Worm (Caenorhabditis elegans) whole organism, L3 larva: Measurements from ENCODE around the gene K02D10.2.

ENCODE experiments used
- ama-1 ChIP-seq: fragments of 150-350 bp; optimal IDR thresholded peaks from 2 replicates; lab custom pipeline; 2018
- ceh-16 ChIP-seq: sonication (generic microtip); optimal IDR thresholded peaks from 2 replicates; lab custom pipeline; 2017; ENCODE audit warnings: missing biosample characterization, missing genetic modification characterization
- ceh-82 ChIP-seq: fragments of 150-350 bp; optimal IDR thresholded peaks from 2 replicates; lab custom pipeline; 2014; ENCODE audit warnings: missing biosample characterization, missing genetic modification characterization
- egl-27 ChIP-seq: sonication (generic microtip); optimal IDR thresholded peaks from 4 replicates; lab custom pipeline; 2017; ENCODE audit warnings: missing biosample characterization, missing genetic modification reagents, missing genetic modification characterization
- elt-3 ChIP-seq, 3 experiments: fragments of 150-350 bp in 1 of 3; sonication (generic microtip) in 2 of 3; optimal IDR thresholded peaks; 2 replicates in 2 of 3; 4 replicates in 1 of 3; lab custom pipeline; 2014 to 2017; ENCODE audit warnings: missing biosample characterization in 3 of 3, missing genetic modification characterization in 3 of 3
- fkh-10 ChIP-seq: sonication (generic microtip); optimal IDR thresholded peaks from 2 replicates; lab custom pipeline; 2017; ENCODE audit warnings: missing biosample characterization, missing genetic modification reagents, missing genetic modification characterization
- fos-1 ChIP-seq: fragments of 150-350 bp; optimal IDR thresholded peaks from 2 replicates; lab custom pipeline; 2014; ENCODE audit warnings: missing biosample characterization, missing genetic modification characterization
- lin-39 ChIP-seq: fragments of 150-350 bp; optimal IDR thresholded peaks from 2 replicates; lab custom pipeline; 2018; ENCODE audit warnings: missing biosample characterization, missing genetic modification reagents, missing genetic modification characterization
- nhr-11 ChIP-seq: fragments of 150-350 bp; optimal IDR thresholded peaks from 2 replicates; lab custom pipeline; 2014; ENCODE audit warnings: missing biosample characterization, missing genetic modification characterization
- nhr-237 ChIP-seq: fragments of 150-350 bp; optimal IDR thresholded peaks from 2 replicates; lab custom pipeline; 2014; ENCODE audit warnings: missing biosample characterization, missing genetic modification characterization
- nhr-25 ChIP-seq: sonication (generic microtip); optimal IDR thresholded peaks from 2 replicates; lab custom pipeline; 2017; ENCODE audit warnings: missing biosample characterization, missing genetic modification characterization
- nhr-67 ChIP-seq: fragments of 150-350 bp; optimal IDR thresholded peaks from 2 replicates; lab custom pipeline; 2014; ENCODE audit warnings: missing biosample characterization, missing genetic modification characterization
- nhr-77 ChIP-seq: fragments of 150-350 bp; optimal IDR thresholded peaks from 2 replicates; lab custom pipeline; 2014; ENCODE audit warnings: missing biosample characterization, missing genetic modification characterization
- pha-4 ChIP-seq: fragments of 150-350 bp; optimal IDR thresholded peaks from 2 replicates; lab custom pipeline; 2014; ENCODE audit warnings: missing biosample characterization, missing genetic modification reagents, missing genetic modification characterization
- snpc-4 ChIP-seq: fragments of 150-350 bp; optimal IDR thresholded peaks from 2 replicates; lab custom pipeline; 2014; ENCODE audit warnings: missing biosample characterization, missing genetic modification characterization
- ztf-4 ChIP-seq: fragments of 150-350 bp; optimal IDR thresholded peaks from 2 replicates; lab custom pipeline; 2014; ENCODE audit warnings: missing biosample characterization, missing genetic modification characterization

K02D10.2 gene

DNA sequence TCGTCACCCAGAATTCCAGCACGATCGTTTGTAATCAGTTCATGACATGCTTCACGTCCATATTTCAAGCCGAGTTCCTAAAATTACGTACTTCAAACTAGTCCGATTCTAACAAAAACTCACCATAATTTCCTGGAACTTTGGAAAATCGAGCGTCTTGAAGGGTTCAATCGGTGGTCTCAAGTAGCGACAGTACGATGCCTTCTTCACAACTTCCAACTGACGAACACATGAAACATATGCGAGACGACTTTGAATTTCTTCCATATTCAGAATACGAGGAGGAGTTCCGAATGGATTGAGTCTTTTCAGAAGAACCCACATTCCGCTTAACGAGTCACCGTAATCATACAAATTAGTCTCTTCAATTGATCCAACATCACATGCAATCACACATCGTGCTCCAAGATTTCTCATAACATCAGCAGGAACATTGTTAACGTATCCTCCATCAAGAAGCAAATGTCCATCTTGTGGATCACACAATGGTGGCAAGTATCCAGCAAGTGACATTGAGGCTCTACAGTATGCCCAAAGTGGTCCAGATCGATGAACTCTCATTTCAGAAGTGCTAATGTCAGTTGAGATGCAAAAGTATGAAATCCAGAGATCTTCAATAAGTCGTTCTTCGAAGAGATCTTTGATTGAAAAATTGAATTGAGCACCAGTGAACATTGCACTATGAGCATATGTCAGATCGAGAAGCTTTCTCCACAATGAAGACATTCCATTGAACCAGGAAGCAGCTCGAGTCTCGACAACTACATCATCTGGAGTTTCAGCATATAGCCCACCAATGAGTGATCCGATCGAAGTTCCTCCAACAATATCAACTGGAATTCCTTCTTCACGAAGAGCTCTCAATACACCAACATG is 44.8 kb downstream of the K02D10.2 start:
- TF ChIP-seq nhr-237 (tag; lab: Kevin White, UChicago) (no peak), fos-1 (tag; lab: Kevin White, UChicago) (no peak), ceh-16 (tag; lab: Kevin White, UChicago) (no peak), ztf-4 (tag; lab: Kevin White, UChicago) (no peak), egl-27 (tag; lab: Kevin White, UChicago) (no peak), nhr-11 (tag; lab: Kevin White, UChicago) (no peak), pha-4 (tag; lab: Kevin White, UChicago) (no peak), ceh-82 (tag; lab: Kevin White, UChicago) (no peak), snpc-4 (tag; lab: Kevin White, UChicago) (no peak)

DNA sequence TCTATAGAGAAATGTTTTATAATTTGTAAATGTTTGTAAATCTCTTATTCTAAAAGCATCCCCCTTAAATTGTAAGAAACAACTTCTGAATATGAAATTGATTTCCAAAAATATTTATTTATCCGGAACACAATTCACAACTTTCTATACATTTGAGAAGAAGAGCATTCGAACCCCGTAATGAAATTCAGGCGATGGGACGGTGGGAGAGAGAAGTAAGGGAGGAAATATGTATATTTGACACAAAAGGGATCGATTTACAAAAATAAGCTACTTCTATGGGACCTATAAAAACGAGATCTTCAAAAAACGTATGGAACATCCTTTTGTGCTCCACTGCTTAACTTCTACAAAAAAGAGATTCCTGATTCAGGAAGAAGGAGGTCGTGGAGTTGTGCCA is 45.8 kb downstream of the K02D10.2 start:
- TF ChIP-seq egl-27 (tag; lab: Kevin White, UChicago) (no peak), nhr-25 (tag; lab: Kevin White, UChicago) (no peak), fkh-10 (GFP tag; lab: Kevin White, UChicago) (no peak), nhr-67 (no peak), lin-39 (tag; lab: Kevin White, UChicago) (no peak), elt-3 (tag; optimal IDR thresholded peaks at IDR 0.05; lab: Kevin White, UChicago) (no peak), nhr-77 (tag; lab: Kevin White, UChicago) (no peak), ama-1 (lab: Kevin White, UChicago) (no peak)
- TF ChIP-seq, all 47 proteins: peak for 0
